Fruit fly (Drosophila melanogaster) whole organism, embryonic: Measurements from ENCODE around the gene CG33288.
A peak's percentile ranks its signal among the peaks of the same experiment; 100 is the strongest.

ENCODE experiments used
- Ada2b ChIP-seq: fragments of 200-800 bp; sonication (Bioruptor generic); IDR thresholded peaks from 2 replicates; pipeline ENCODE4 v1.3.6; 2022; ENCODE audit warnings: missing biosample characterization, missing genetic modification characterization
- CG1233 ChIP-seq: fragments of 200-800 bp; sonication (Bioruptor generic); optimal IDR thresholded peaks from 4 replicates; lab custom pipeline; 2018; ENCODE audit warnings: missing biosample characterization, mild to moderate bottlenecking, missing genetic modification characterization
- CG6854 ChIP-seq: fragments of 200-800 bp; sonication (Bioruptor generic); optimal IDR thresholded peaks from 3 replicates; lab custom pipeline; 2017; ENCODE audit warnings: missing biosample characterization, mild to moderate bottlenecking, missing genetic modification characterization
- CG8924 ChIP-seq: fragments of 200-800 bp; optimal IDR thresholded peaks from 3 replicates; lab custom pipeline; 2019; ENCODE audit warnings: missing biosample characterization, mild to moderate bottlenecking, missing genetic modification characterization, moderate library complexity
- CG9215 ChIP-seq: fragments of 200-800 bp; sonication (Bioruptor generic); IDR thresholded peaks from 2 replicates; pipeline ENCODE4 v1.3.6; 2022; ENCODE audit warnings: missing biosample characterization, missing genetic modification characterization
- Gsc ChIP-seq: fragments of 200-800 bp; sonication (Bioruptor generic); IDR thresholded peaks from 2 replicates; pipeline ENCODE4 v1.3.6; 2022; ENCODE audit warnings: missing biosample characterization, missing genetic modification characterization
- ara ChIP-seq: fragments of 200-800 bp; sonication (Bioruptor generic); IDR thresholded peaks from 2 replicates; pipeline ENCODE4 v1.3.6; 2022; ENCODE audit warnings: missing biosample characterization, missing genetic modification characterization
- gcm ChIP-seq: fragments of 200-800 bp; sonication (Bioruptor generic); optimal IDR thresholded peaks from 2 replicates; lab custom pipeline; 2019; ENCODE audit warnings: missing biosample characterization, mild to moderate bottlenecking, missing genetic modification characterization, moderate library complexity
- maf-S ChIP-seq: fragments of 200-800 bp; sonication (Bioruptor generic); optimal IDR thresholded peaks from 2 replicates; lab custom pipeline; 2016; ENCODE audit warnings: missing biosample characterization, missing genetic modification characterization
- tna ChIP-seq: fragments of 200-800 bp; sonication (Bioruptor generic); IDR thresholded peaks from 2 replicates; pipeline ENCODE4 v1.3.6; 2022; ENCODE audit warnings: missing biosample characterization, missing genetic modification characterization; ENCODE audit not compliant: partially characterized antibody

DNA sequence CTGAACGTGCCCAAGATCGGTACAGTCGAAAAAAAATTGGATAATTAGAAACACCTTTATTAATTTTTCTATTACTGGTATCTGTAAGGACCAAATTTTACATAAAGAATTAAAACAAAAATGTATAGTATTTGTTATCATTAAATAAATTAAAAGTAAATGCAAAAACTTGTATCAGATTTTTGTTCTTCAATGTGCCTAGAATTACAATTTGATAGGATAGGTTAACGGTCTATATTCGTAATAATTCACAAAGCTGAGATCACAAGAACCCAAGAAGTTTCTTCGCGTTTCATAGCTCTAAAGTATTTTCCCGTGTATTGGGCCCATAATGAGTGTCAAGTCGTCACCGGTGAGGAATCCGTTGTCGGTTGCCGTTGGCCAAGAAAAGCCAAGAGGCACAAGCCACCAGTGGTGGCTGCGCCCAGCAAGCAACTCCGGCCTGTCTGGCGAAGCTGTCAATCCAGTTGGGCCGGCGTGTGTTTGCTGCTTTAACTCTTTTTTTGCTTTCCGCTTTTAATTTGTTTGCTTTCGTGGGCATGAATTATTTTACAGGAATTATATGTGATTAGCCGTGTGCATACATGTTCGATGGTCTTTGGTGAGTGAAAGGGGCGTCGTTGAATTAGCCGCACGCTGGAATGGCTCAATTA lies 9.6 kb upstream of the CG33288 start:
- TF ChIP-seq Ada2b (GFP tag; lab: Robert Waterston, UW) (0 out of 2 replicates have a peak, but pooled peaks have one; percentile 31), CG8924 (no peak), maf-S (no peak), CG1233 (GFP tag; lab: Kevin White, UChicago) (peak; percentile 11), Gsc (GFP tag; lab: Robert Waterston, UW) (no peak), CG6854 (GFP tag; lab: Kevin White, UChicago) (no peak), gcm (GFP tag; lab: Kevin White, UChicago) (no peak), ara (GFP tag; lab: Robert Waterston, UW) (no peak), CG9215 (0 out of 2 replicates have a peak, but pooled peaks have one; percentile 53), tna (GFP tag; lab: Robert Waterston, UW) (no peak)
